Fruit fly (Drosophila melanogaster): ENCODE results near the gene Gale.

DNA sequence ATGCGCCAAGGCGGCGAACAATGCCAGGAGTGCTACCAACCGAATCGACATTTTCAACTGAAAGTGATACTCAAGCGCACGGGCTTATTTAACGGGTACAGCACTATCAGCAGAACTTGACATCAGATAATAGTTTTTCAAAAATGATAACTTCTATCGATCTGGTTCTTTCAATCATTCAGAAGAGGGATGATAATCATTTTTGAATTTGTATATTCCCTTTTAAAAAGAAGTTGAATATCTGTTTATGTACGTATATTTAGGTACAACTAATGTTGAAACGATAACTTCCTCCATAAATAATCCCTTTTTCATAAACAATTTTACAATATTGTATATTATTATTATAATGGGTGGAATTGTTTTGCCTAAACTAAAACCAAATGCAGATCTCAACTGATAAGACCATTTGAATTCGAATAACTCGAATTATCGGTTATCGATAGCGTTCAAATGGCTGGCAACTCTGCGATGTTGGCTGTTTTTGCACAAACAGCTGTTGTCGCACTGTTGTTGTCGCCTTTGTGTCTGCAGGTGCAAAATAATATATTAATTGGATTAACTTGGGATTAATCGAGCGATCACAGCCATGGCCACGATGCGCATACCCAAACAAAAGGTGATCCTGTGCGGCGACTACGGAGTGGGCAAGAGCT is 41.8 kb downstream of the Gale start, which contains the start of the genes CG32483 and RabX6:
- no peak for TF ChIP-seq h (optimal IDR thresholded peaks at IDR 0.05)
- TF ChIP-seq psq (optimal IDR thresholded peaks at IDR 0.05), result no peak
- TF ChIP-seq insv (optimal IDR thresholded peaks at IDR 0.05), result no peak
- TF ChIP-seq ttk (optimal IDR thresholded peaks at IDR 0.05), result no peak
- TF ChIP-seq Sin3A (optimal IDR thresholded peaks at IDR 0.05), result no peak
- no peak for TF ChIP-seq Myc (optimal IDR thresholded peaks at IDR 0.05)

All from Kc167 (cell line).